Fruit fly (Drosophila melanogaster): ENCODE measurements around the gene CG31097.

The CG31097 gene

dm6 chr3R:25258628-25259240, 38.8 kb downstream of the CG31097 start, which contains the start of gene CG11857 (continued):
- TF ChIP-seq CG11247 (GFP tag; IDR thresholded peaks at IDR 0.05) (peak; percentile 99), GATAe (GFP tag; conservative IDR thresholded peaks at IDR 0.05) (peak; percentile 97), en (GFP tag; optimal IDR thresholded peaks at IDR 0.05) (peak; percentile 90), CG18599 (GFP tag; optimal IDR thresholded peaks at IDR 0.05) (peak; percentile 97), Myb (GFP tag; optimal IDR thresholded peaks at IDR 0.05) (peak; percentile 89), Max (GFP tag; optimal IDR thresholded peaks at IDR 0.05) (peak; percentile 98), CG2129 (GFP tag; IDR thresholded peaks at IDR 0.05; ENCODE audit: partially characterized antibody) (peak; percentile 100), B-H1 (GFP tag; IDR thresholded peaks at IDR 0.05) (peak; percentile 98), ab (GFP tag; optimal IDR thresholded peaks at IDR 0.05) (peak; percentile 91), CG3281 (GFP tag; optimal IDR thresholded peaks at IDR 0.05) (peak; percentile 96), MBD-R2 (GFP tag; IDR thresholded peaks at IDR 0.05) (peak; percentile 99), CkIIα-i1 (GFP tag; IDR thresholded peaks at IDR 0.05) (peak; percentile 90), CG31365 (tag; optimal IDR thresholded peaks at IDR 0.05) (peak; percentile 83), CG17829 (tag; optimal IDR thresholded peaks at IDR 0.05) (peak; percentile 98), CG9609 (GFP tag; optimal IDR thresholded peaks at IDR 0.05) (peak; percentile 98), btn (GFP tag; optimal IDR thresholded peaks at IDR 0.05) (peak; percentile 86), Hand (GFP tag; optimal IDR thresholded peaks at IDR 0.05) (peak; percentile 86), grn (GFP tag; optimal IDR thresholded peaks at IDR 0.05) (peak; percentile 79), Dek (tag; optimal IDR thresholded peaks at IDR 0.05) (peak; percentile 98), CG1832 (GFP tag; optimal IDR thresholded peaks at IDR 0.05) (no peak), Lhr (GFP tag; optimal IDR thresholded peaks at IDR 0.05) (peak; percentile 92), Elba2 (GFP tag; optimal IDR thresholded peaks at IDR 0.05) (peak; percentile 90), fru (optimal IDR thresholded peaks at IDR 0.05) (no peak), jigr1 (GFP tag; IDR thresholded peaks at IDR 0.05) (peak; percentile 99), CG4820 (GFP tag; optimal IDR thresholded peaks at IDR 0.05) (peak; percentile 97), Spps (tag; optimal IDR thresholded peaks at IDR 0.05) (peak; percentile 94), CG13624 (GFP tag; optimal IDR thresholded peaks at IDR 0.05) (peak; percentile 99), tio (GFP tag; optimal IDR thresholded peaks at IDR 0.05) (no peak), CG9797 (GFP tag; optimal IDR thresholded peaks at IDR 0.05) (peak; percentile 66), MESR4 (GFP tag; optimal IDR thresholded peaks at IDR 0.05) (peak; percentile 91), unpg (GFP tag; optimal IDR thresholded peaks at IDR 0.05) (peak; percentile 98), CG3065 (GFP tag; optimal IDR thresholded peaks at IDR 0.05) (peak; percentile 96), D19B (GFP tag; optimal IDR thresholded peaks at IDR 0.05) (peak; percentile 90), sd (tag; optimal IDR thresholded peaks at IDR 0.05) (peak; percentile 90), az2 (GFP tag; optimal IDR thresholded peaks at IDR 0.05) (peak; percentile 99), CG11695 (GFP tag; IDR thresholded peaks at IDR 0.05) (peak; percentile 96), sna (GFP tag; IDR thresholded peaks at IDR 0.05; ENCODE audit: partially characterized antibody) (peak; percentile 100), CG2202 (tag; optimal IDR thresholded peaks at IDR 0.05) (peak; percentile 95), scrt (GFP tag; optimal IDR thresholded peaks at IDR 0.05) (peak; percentile 87), Abd-B (GFP tag; optimal IDR thresholded peaks at IDR 0.05) (peak; percentile 99), sob (GFP tag; IDR thresholded peaks at IDR 0.05) (peak; percentile 100), CG17802 (tag; optimal IDR thresholded peaks at IDR 0.05) (peak; percentile 88), pfk (GFP tag; optimal IDR thresholded peaks at IDR 0.05) (peak; percentile 37), CG32532 (GFP tag; IDR thresholded peaks at IDR 0.05) (peak; percentile 99), pros (GFP tag; optimal IDR thresholded peaks at IDR 0.05) (peak; percentile 8), CG2875 (GFP tag; optimal IDR thresholded peaks at IDR 0.05) (peak; percentile 90), corto (GFP tag; optimal IDR thresholded peaks at IDR 0.05) (peak; percentile 95), Drgx (GFP tag; IDR thresholded peaks at IDR 0.05) (peak; percentile 96), CG6854 (GFP tag; optimal IDR thresholded peaks at IDR 0.05) (peak; percentile 88), E2f2 (GFP tag; IDR thresholded peaks at IDR 0.05) (peak; percentile 90)
